Fruit fly (Drosophila melanogaster): ENCODE data around the gene Coq8.

Coq8 gene

dm6 chrX:12889075-12889474 lies 11.8 kb downstream of the Coq8 start (continued):
- TF ChIP-seq esg (GFP tag; conservative IDR thresholded peaks at IDR 0.05) (no peak), gsb-n (tag; optimal IDR thresholded peaks at IDR 0.05) (no peak), cwo (GFP tag; optimal IDR thresholded peaks at IDR 0.05) (no peak), CG11695 (GFP tag; IDR thresholded peaks at IDR 0.05) (0 out of 3 replicates have a peak, but pooled peaks have one; percentile 21), kni (GFP tag; optimal IDR thresholded peaks at IDR 0.05) (peak; percentile 51), corto (GFP tag; optimal IDR thresholded peaks at IDR 0.05) (no peak), Trl (optimal IDR thresholded peaks at IDR 0.05) (no peak), Trl (GFP tag; optimal IDR thresholded peaks at IDR 0.05) (peak; percentile 5), CG15011 (GFP tag; optimal IDR thresholded peaks at IDR 0.05) (peak; percentile 28), gro (GFP tag; optimal IDR thresholded peaks at IDR 0.05) (no peak), NfI (GFP tag; optimal IDR thresholded peaks at IDR 0.05) (no peak), CG6689 (GFP tag; IDR thresholded peaks at IDR 0.05) (no peak), sr (GFP tag; IDR thresholded peaks at IDR 0.05) (no peak), mld (GFP tag; IDR thresholded peaks at IDR 0.05; ENCODE audit: partially characterized antibody) (no peak), row (GFP tag; IDR thresholded peaks at IDR 0.05) (no peak), CG9437 (GFP tag; optimal IDR thresholded peaks at IDR 0.05) (no peak), CG1603 (tag; optimal IDR thresholded peaks at IDR 0.05) (peak; percentile 56), Vsx1 (GFP tag; optimal IDR thresholded peaks at IDR 0.05) (no peak), CG8388 (GFP tag; optimal IDR thresholded peaks at IDR 0.05) (no peak), grn (GFP tag; optimal IDR thresholded peaks at IDR 0.05) (peak; percentile 15), ci (GFP tag; IDR thresholded peaks at IDR 0.05) (peak; percentile 44; the same call in 1 of the 3 replicates), sisA (GFP tag; IDR thresholded peaks at IDR 0.05) (no peak), chinmo (GFP tag; IDR thresholded peaks at IDR 0.05; ENCODE audit: partially characterized antibody) (0 out of 4 replicates have a peak, but pooled peaks have one; percentile 10), CG6175 (GFP tag; IDR thresholded peaks at IDR 0.05) (no peak), CHES-1-like (GFP tag; optimal IDR thresholded peaks at IDR 0.05) (no peak), ERR (GFP tag; optimal IDR thresholded peaks at IDR 0.05) (no peak), CTCF (GFP tag; optimal IDR thresholded peaks at IDR 0.05) (peak; percentile 17), sim (GFP tag; IDR thresholded peaks at IDR 0.05) (no peak), Bgb (GFP tag; IDR thresholded peaks at IDR 0.05; ENCODE audit: partially characterized antibody) (no peak), CG15696 (tag; optimal IDR thresholded peaks at IDR 0.05) (peak; percentile 62), peb (GFP tag; IDR thresholded peaks at IDR 0.05) (no peak), CG17328 (GFP tag; IDR thresholded peaks at IDR 0.05) (no peak), Lpt (GFP tag; optimal IDR thresholded peaks at IDR 0.05) (no peak), Xrp1 (GFP tag; IDR thresholded peaks at IDR 0.05) (no peak), Dip3 (GFP tag; optimal IDR thresholded peaks at IDR 0.05) (no peak), CG10979 (tag; optimal IDR thresholded peaks at IDR 0.05) (peak; percentile 27), CG4730 (GFP tag; IDR thresholded peaks at IDR 0.05) (no peak), crol (GFP tag; IDR thresholded peaks at IDR 0.05) (no peak), CG1529 (GFP tag; optimal IDR thresholded peaks at IDR 0.05) (no peak), ken (GFP tag; IDR thresholded peaks at IDR 0.05) (no peak), oc (tag; optimal IDR thresholded peaks at IDR 0.05) (no peak), lov (optimal IDR thresholded peaks at IDR 0.05) (no peak), lov (GFP tag; IDR thresholded peaks at IDR 0.05) (peak; percentile 20; the same call in 1 of the 3 replicates), Hr39 (optimal IDR thresholded peaks at IDR 0.05) (no peak), CG8290 (GFP tag; optimal IDR thresholded peaks at IDR 0.05) (no peak), CG8290 (tag; optimal IDR thresholded peaks at IDR 0.05) (peak in 1 of 2 experiments; percentile 10), CG7786 (GFP tag; optimal IDR thresholded peaks at IDR 0.05) (peak; percentile 13), Abd-B (GFP tag; optimal IDR thresholded peaks at IDR 0.05) (no peak), CG17912 (GFP tag; optimal IDR thresholded peaks at IDR 0.05) (no peak), CG12219 (GFP tag; optimal IDR thresholded peaks at IDR 0.05) (peak; percentile 17), CG4282 (GFP tag; optimal IDR thresholded peaks at IDR 0.05) (no peak), ro (GFP tag; IDR thresholded peaks at IDR 0.05) (no peak), fd3F (GFP tag; optimal IDR thresholded peaks at IDR 0.05) (peak; percentile 8), CG10654 (GFP tag; optimal IDR thresholded peaks at IDR 0.05) (no peak)

Measured in whole organism, embryonic.